Fruit fly (Drosophila melanogaster) whole organism, embryonic: Measurements from ENCODE around the gene CG9130.

Source experiments
- Antp ChIP-seq: fragments of 200-800 bp; sonication (Bioruptor generic); optimal IDR thresholded peaks from 3 replicates; lab custom pipeline; 2016; ENCODE audit warnings: missing biosample characterization, missing genetic modification characterization
- CG10274 ChIP-seq: fragments of 200-800 bp; sonication (Bioruptor generic); optimal IDR thresholded peaks from 3 replicates; lab custom pipeline; 2017; ENCODE audit warnings: missing biosample characterization, mild to moderate bottlenecking, missing genetic modification characterization
- CG10321 ChIP-seq: fragments of 200-800 bp; sonication (Bioruptor generic); IDR thresholded peaks from 2 replicates; pipeline ENCODE4 v1.3.6; 2022; ENCODE audit warnings: missing biosample characterization, missing genetic modification characterization
- CG11723 ChIP-seq: fragments of 200-800 bp; sonication (Bioruptor generic); optimal IDR thresholded peaks from 2 replicates; lab custom pipeline; 2017; ENCODE audit warnings: missing biosample characterization, mild to moderate bottlenecking, missing genetic modification characterization
- CG12071 ChIP-seq: fragments of 200-800 bp; sonication (Bioruptor generic); optimal IDR thresholded peaks from 3 replicates; lab custom pipeline; 2018; ENCODE audit warnings: missing biosample characterization, mild to moderate bottlenecking, missing genetic modification characterization
- CG12104 ChIP-seq: fragments of 200-800 bp; sonication (Bioruptor generic); optimal IDR thresholded peaks from 3 replicates; lab custom pipeline; 2016; ENCODE audit warnings: missing biosample characterization, missing genetic modification characterization
- CG12299 ChIP-seq: fragments of 200-800 bp; sonication (Bioruptor generic); optimal IDR thresholded peaks from 2 replicates; lab custom pipeline; 2018; ENCODE audit warnings: missing biosample characterization, mild to moderate bottlenecking, missing genetic modification characterization
- CG12942 ChIP-seq: fragments of 200-800 bp; sonication (Bioruptor generic); optimal IDR thresholded peaks from 3 replicates; lab custom pipeline; 2016; ENCODE audit warnings: missing biosample characterization, missing genetic modification characterization
- CG14965 ChIP-seq: fragments of 200-800 bp; sonication (Bioruptor generic); optimal IDR thresholded peaks from 2 replicates; lab custom pipeline; 2016; ENCODE audit warnings: missing biosample characterization, missing genetic modification characterization, borderline replicate concordance
- CG15696 ChIP-seq: fragments of 200-800 bp; sonication (Bioruptor generic); optimal IDR thresholded peaks from 2 replicates; lab custom pipeline; 2019; ENCODE audit warnings: missing biosample characterization, mild to moderate bottlenecking, missing genetic modification characterization, moderate library complexity
- CG16779 ChIP-seq: fragments of 200-800 bp; sonication (Bioruptor generic); IDR thresholded peaks from 2 replicates; pipeline ENCODE4 v1.3.6; 2022; ENCODE audit warnings: missing biosample characterization, missing genetic modification characterization
- CG17385 ChIP-seq: fragments of 200-800 bp; sonication (Bioruptor generic); optimal IDR thresholded peaks from 3 replicates; lab custom pipeline; 2018; ENCODE audit warnings: missing biosample characterization, mild to moderate bottlenecking, missing genetic modification characterization
- CG18262 ChIP-seq: fragments of 200-800 bp; optimal IDR thresholded peaks from 3 replicates; lab custom pipeline; 2019; ENCODE audit warnings: missing biosample characterization, mild to moderate bottlenecking, missing genetic modification characterization, moderate library complexity
- CG18619 ChIP-seq: fragments of 200-800 bp; sonication (Bioruptor generic); optimal IDR thresholded peaks from 3 replicates; lab custom pipeline; 2017; ENCODE audit warnings: missing biosample characterization, mild to moderate bottlenecking, missing genetic modification characterization
- CG2678 ChIP-seq: fragments of 200-800 bp; sonication (Bioruptor generic); optimal IDR thresholded peaks from 3 replicates; lab custom pipeline; 2019; ENCODE audit warnings: missing biosample characterization, mild to moderate bottlenecking, missing genetic modification characterization, moderate library complexity
- CG31388 ChIP-seq: fragments of 200-800 bp; sonication (Bioruptor generic); optimal IDR thresholded peaks from 2 replicates; lab custom pipeline; 2016; ENCODE audit warnings: missing biosample characterization, missing genetic modification characterization
- CG3281 ChIP-seq: fragments of 200-800 bp; sonication (Bioruptor generic); optimal IDR thresholded peaks from 3 replicates; lab custom pipeline; 2017; ENCODE audit warnings: missing biosample characterization, mild to moderate bottlenecking, missing genetic modification characterization
- CG34376 ChIP-seq: fragments of 200-800 bp; sonication (Bioruptor generic); optimal IDR thresholded peaks from 2 replicates; lab custom pipeline; 2018; ENCODE audit warnings: missing biosample characterization, mild to moderate bottlenecking, missing genetic modification characterization
- CG4707 ChIP-seq: fragments of 200-800 bp; sonication (Bioruptor generic); optimal IDR thresholded peaks from 2 replicates; lab custom pipeline; 2018; ENCODE audit warnings: missing biosample characterization, mild to moderate bottlenecking, missing genetic modification characterization, moderate library complexity
- CG4820 ChIP-seq: fragments of 200-800 bp; sonication (Bioruptor generic); optimal IDR thresholded peaks from 3 replicates; lab custom pipeline; 2016; ENCODE audit warnings: missing biosample characterization, missing genetic modification characterization
- CG7745 ChIP-seq: fragments of 200-800 bp; sonication (Bioruptor generic); optimal IDR thresholded peaks from 2 replicates; lab custom pipeline; 2018; ENCODE audit warnings: missing biosample characterization, mild to moderate bottlenecking, missing genetic modification characterization, moderate library complexity
- CG8478 ChIP-seq: fragments of >200 bp; optimal IDR thresholded peaks from 2 replicates; lab custom pipeline; 2018
- CG9437 ChIP-seq: fragments of 200-800 bp; sonication (Bioruptor generic); optimal IDR thresholded peaks from 2 replicates; lab custom pipeline; 2018; ENCODE audit warnings: missing biosample characterization, mild to moderate bottlenecking, missing genetic modification characterization
- CG9727 ChIP-seq: fragments of 200-800 bp; sonication (Bioruptor generic); optimal IDR thresholded peaks from 3 replicates; lab custom pipeline; 2017; ENCODE audit warnings: missing biosample characterization, mild to moderate bottlenecking, missing genetic modification characterization
- CkIIα-i1 ChIP-seq: fragments of 200-800 bp; sonication (Bioruptor generic); IDR thresholded peaks from 2 replicates; pipeline ENCODE4 v1.3.6; 2022; ENCODE audit warnings: missing biosample characterization, missing genetic modification characterization
- CoRest ChIP-seq: fragments of 200-800 bp; sonication (Bioruptor generic); optimal IDR thresholded peaks from 3 replicates; lab custom pipeline; 2018; ENCODE audit warnings: missing biosample characterization, mild to moderate bottlenecking, missing genetic modification characterization, moderate library complexity
- D19B ChIP-seq: fragments of 200-800 bp; sonication (Bioruptor generic); optimal IDR thresholded peaks from 2 replicates; lab custom pipeline; 2017; ENCODE audit warnings: missing biosample characterization, mild to moderate bottlenecking, missing genetic modification characterization
- Dp ChIP-seq: fragments of 200-800 bp; sonication (Bioruptor generic); optimal IDR thresholded peaks from 2 replicates; lab custom pipeline; 2018; ENCODE audit warnings: missing biosample characterization, mild to moderate bottlenecking, missing genetic modification characterization, moderate library complexity
- Dref ChIP-seq: fragments of 200-800 bp; sonication (Bioruptor generic); IDR thresholded peaks from 2 replicates; pipeline ENCODE4 v1.3.6; 2022; ENCODE audit warnings: missing biosample characterization, missing genetic modification characterization
- ERR ChIP-seq: fragments of 200-800 bp; sonication (Bioruptor generic); optimal IDR thresholded peaks from 2 replicates; lab custom pipeline; 2016; ENCODE audit warnings: missing biosample characterization, missing genetic modification characterization
- Hey ChIP-seq: fragments of 200-800 bp; sonication (Bioruptor generic); optimal IDR thresholded peaks from 3 replicates; lab custom pipeline; 2018; ENCODE audit warnings: missing biosample characterization, mild to moderate bottlenecking, missing genetic modification characterization
- HmgD ChIP-seq: fragments of 200-800 bp; sonication (Bioruptor generic); optimal IDR thresholded peaks from 3 replicates; lab custom pipeline; 2016; ENCODE audit warnings: missing biosample characterization, missing genetic modification characterization
- Jarid2 ChIP-seq: fragments of 200-800 bp; sonication (Bioruptor generic); optimal IDR thresholded peaks from 3 replicates; lab custom pipeline; 2017; ENCODE audit warnings: mild to moderate bottlenecking, missing biosample characterization, missing genetic modification reagents, missing genetic modification characterization
- Lpt ChIP-seq: fragments of >200 bp; optimal IDR thresholded peaks from 2 replicates; lab custom pipeline; 2018; ENCODE audit warnings: missing biosample characterization, missing genetic modification characterization
- NK7.1 ChIP-seq: fragments of 200-800 bp; sonication (Bioruptor generic); optimal IDR thresholded peaks from 3 replicates; lab custom pipeline; 2016; ENCODE audit warnings: missing biosample characterization, missing genetic modification characterization
- Opbp ChIP-seq: fragments of 200-800 bp; sonication (Bioruptor generic); IDR thresholded peaks from 3 replicates; pipeline ENCODE4 v1.3.6; 2022; ENCODE audit warnings: missing biosample characterization, missing genetic modification characterization; ENCODE audit not compliant: partially characterized antibody
- br ChIP-seq: fragments of >200 bp; optimal IDR thresholded peaks from 2 replicates; lab custom pipeline; 2017
- btn ChIP-seq: fragments of 200-800 bp; sonication (Bioruptor generic); optimal IDR thresholded peaks from 2 replicates; lab custom pipeline; 2016; ENCODE audit warnings: missing biosample characterization, missing genetic modification characterization
- chm ChIP-seq: fragments of 200-800 bp; sonication (Bioruptor generic); IDR thresholded peaks from 2 replicates; pipeline ENCODE4 v1.3.6; 2022; ENCODE audit warnings: missing biosample characterization, missing genetic modification characterization
- emc ChIP-seq: fragments of 200-800 bp; sonication (Bioruptor generic); optimal IDR thresholded peaks from 2 replicates; lab custom pipeline; 2016; ENCODE audit warnings: missing biosample characterization, missing genetic modification characterization
- ham ChIP-seq: fragments of 200-800 bp; sonication (Bioruptor generic); IDR thresholded peaks from 2 replicates; pipeline ENCODE4 v1.3.6; 2022; ENCODE audit warnings: missing biosample characterization, missing genetic modification characterization
- nmo ChIP-seq: fragments of 200-800 bp; sonication (Bioruptor generic); optimal IDR thresholded peaks from 2 replicates; lab custom pipeline; 2018; ENCODE audit warnings: missing biosample characterization, mild to moderate bottlenecking, missing genetic modification characterization, moderate library complexity
- phol ChIP-seq: fragments of 200-800 bp; sonication (Bioruptor generic); optimal IDR thresholded peaks from 3 replicates; lab custom pipeline; 2018; ENCODE audit warnings: missing biosample characterization, mild to moderate bottlenecking, missing genetic modification characterization, moderate library complexity
- sens ChIP-seq: fragments of 200-800 bp; sonication (Bioruptor generic); peaks from one replicate; lab custom pipeline; 2016; ENCODE audit warnings: missing biosample characterization, missing genetic modification characterization
- sisA ChIP-seq: fragments of 200-800 bp; sonication (Bioruptor generic); IDR thresholded peaks from 2 replicates; pipeline ENCODE4 v1.3.6; 2022; ENCODE audit warnings: missing biosample characterization, missing genetic modification characterization
- slp2 ChIP-seq: fragments of 200-800 bp; sonication (Bioruptor generic); optimal IDR thresholded peaks from 2 replicates; lab custom pipeline; 2016; ENCODE audit warnings: missing biosample characterization, missing genetic modification characterization
- ssp ChIP-seq: fragments of 200-800 bp; sonication (Bioruptor generic); IDR thresholded peaks from 2 replicates; pipeline ENCODE4 v1.3.6; 2022; ENCODE audit warnings: missing biosample characterization, missing genetic modification characterization
- trh ChIP-seq: fragments of 200-800 bp; sonication (Bioruptor generic); optimal IDR thresholded peaks from 2 replicates; lab custom pipeline; 2016; ENCODE audit warnings: missing biosample characterization, missing genetic modification characterization
- unc-4 ChIP-seq: fragments of 200-800 bp; sonication (Bioruptor generic); IDR thresholded peaks from 2 replicates; pipeline ENCODE4 v1.3.6; 2022; ENCODE audit warnings: missing biosample characterization, missing genetic modification characterization; ENCODE audit not compliant: partially characterized antibody
- vvl ChIP-seq: fragments of 200-800 bp; sonication (Bioruptor generic); IDR thresholded peaks from 2 replicates; pipeline ENCODE4 v1.3.6; 2022; ENCODE audit warnings: missing biosample characterization, missing genetic modification characterization
- wor ChIP-seq: fragments of 200-800 bp; sonication (Bioruptor generic); IDR thresholded peaks from 2 replicates; pipeline ENCODE4 v1.3.6; 2022; ENCODE audit warnings: missing biosample characterization, missing genetic modification characterization
- yki ChIP-seq: fragments of >200 bp; optimal IDR thresholded peaks from 3 replicates; lab custom pipeline; 2018

Gene CG9130

DNA sequence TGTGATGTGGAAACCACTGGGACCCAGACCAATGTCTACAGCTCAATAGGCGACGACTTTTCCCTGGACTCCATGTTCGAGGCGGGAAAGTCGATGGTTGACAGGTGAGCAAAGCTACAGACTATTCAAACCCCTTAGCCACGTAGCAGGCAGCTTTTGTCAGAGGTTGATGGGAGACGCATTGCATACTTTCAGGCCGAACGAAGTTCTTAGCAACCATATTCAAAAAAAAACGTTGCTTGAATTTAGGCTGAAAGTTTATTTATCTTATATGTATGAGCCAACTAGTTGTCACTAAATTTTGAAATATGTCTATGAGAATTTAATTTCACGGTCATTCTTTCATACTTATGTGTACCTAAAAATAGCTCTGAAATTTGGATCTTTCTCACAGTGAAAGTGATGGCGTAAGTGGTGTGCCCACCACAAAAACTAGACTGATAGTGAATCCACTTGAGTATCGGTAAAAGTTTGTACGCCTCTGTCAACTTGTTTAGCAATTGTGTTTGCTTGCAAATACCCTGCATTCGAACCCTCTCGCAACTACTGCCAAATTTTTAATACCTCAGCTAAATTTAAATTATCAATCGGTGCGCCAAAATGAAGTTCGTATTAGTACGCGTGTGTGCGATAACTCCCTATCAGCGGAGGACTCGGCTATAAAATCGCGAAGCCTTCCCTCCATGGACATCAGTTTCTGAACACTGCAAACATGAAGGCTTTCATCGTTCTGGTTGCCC lies 45.0 kb upstream of the CG9130 start, which contains the start of gene LysB (continued):
- no peak for TF ChIP-seq slp2 (GFP tag; lab: Kevin White, UChicago)
- TF ChIP-seq Antp (GFP tag; lab: Kevin White, UChicago) = peak; percentile 6
- no peak for TF ChIP-seq ERR
- TF ChIP-seq Dp (GFP tag; lab: Kevin White, UChicago) = peak; percentile 59
- TF ChIP-seq yki (lab: Kevin White, UChicago) = no peak
- no peak for TF ChIP-seq btn (GFP tag; lab: Kevin White, UChicago)
- TF ChIP-seq CG12299 = no peak
- TF ChIP-seq CG14965 (GFP tag; lab: Kevin White, UChicago) = no peak
- 0 out of 2 replicates have a peak, but pooled peaks have one; percentile 30 for TF ChIP-seq vvl (GFP tag; lab: Robert Waterston, UW)
- no peak for TF ChIP-seq CG11723 (GFP tag; lab: Kevin White, UChicago)
- no peak for TF ChIP-seq emc (GFP tag; lab: Kevin White, UChicago)
- no peak for TF ChIP-seq ham
- TF ChIP-seq Opbp (GFP tag; lab: Robert Waterston, UW) = peak; percentile 29; the same call in 1 of the 3 replicates
- TF ChIP-seq NK7.1 (GFP tag; lab: Kevin White, UChicago) = no peak
- TF ChIP-seq nmo (GFP tag; lab: Kevin White, UChicago) = peak; percentile 6
- no peak for TF ChIP-seq CG12942 (GFP tag; lab: Kevin White, UChicago)
- TF ChIP-seq CG17385 (GFP tag; lab: Kevin White, UChicago) = no peak
- TF ChIP-seq CG3281 (GFP tag; lab: Kevin White, UChicago) = no peak
- no peak for TF ChIP-seq CG9437 (GFP tag; lab: Kevin White, UChicago)
- no peak for TF ChIP-seq Hey (tag; lab: Kevin White, UChicago)
- no peak for TF ChIP-seq trh (GFP tag; lab: Kevin White, UChicago)
- no peak for TF ChIP-seq CG12104 (GFP tag; lab: Kevin White, UChicago)
- TF ChIP-seq br (lab: Kevin White, UChicago) = no peak
- TF ChIP-seq ssp = no peak
- TF ChIP-seq sisA = no peak
- TF ChIP-seq chm (GFP tag; lab: Robert Waterston, UW) = no peak
- no peak for TF ChIP-seq CG16779
- TF ChIP-seq CG10274 = no peak
- no peak for TF ChIP-seq Dref
- no peak for TF ChIP-seq Lpt
- TF ChIP-seq CG18619 (GFP tag; lab: Kevin White, UChicago) = no peak
- no peak for TF ChIP-seq CG31388
- no peak for TF ChIP-seq CG4820 (GFP tag; lab: Kevin White, UChicago)
- no peak for TF ChIP-seq phol (tag; lab: Kevin White, UChicago)
- no peak for TF ChIP-seq unc-4
- TF ChIP-seq CG15696 = no peak
- no peak for TF ChIP-seq wor (GFP tag; lab: Robert Waterston, UW)
- peak; percentile 79 for TF ChIP-seq HmgD (GFP tag; lab: Kevin White, UChicago)
- TF ChIP-seq CkIIα-i1 (GFP tag; lab: Robert Waterston, UW) = no peak
- no peak for TF ChIP-seq CG7745
- TF ChIP-seq CG10321 (GFP tag; lab: Robert Waterston, UW) = no peak
- TF ChIP-seq CG2678 (tag; lab: Kevin White, UChicago) = no peak
- TF ChIP-seq CG12071 (GFP tag; lab: Kevin White, UChicago) = no peak
- no peak for TF ChIP-seq sens (GFP tag; lab: Kevin White, UChicago)
- no peak for TF ChIP-seq CG18262 (tag; lab: Kevin White, UChicago)
- peak; percentile 21 for TF ChIP-seq CoRest
- TF ChIP-seq CG4707 (GFP tag; lab: Kevin White, UChicago) = no peak
- TF ChIP-seq CG8478 (lab: Kevin White, UChicago) = no peak
- TF ChIP-seq CG34376 (GFP tag; lab: Kevin White, UChicago) = no peak
- no peak for TF ChIP-seq D19B
- TF ChIP-seq Jarid2 (GFP tag; lab: Kevin White, UChicago) = peak; percentile 4
- no peak for TF ChIP-seq CG9727 (GFP tag; lab: Kevin White, UChicago)
